Fruit fly (Drosophila melanogaster) whole organism, embryonic: ENCODE results near the gene r2d2.

Experiments used
- Ada2b ChIP-seq: fragments of 200-800 bp; sonication (Bioruptor generic); IDR thresholded peaks from 2 replicates; pipeline ENCODE4 v1.3.6; 2022; ENCODE audit warnings: missing biosample characterization, missing genetic modification characterization
- Adf1 ChIP-seq: fragments of 200-800 bp; sonication (Bioruptor generic); IDR thresholded peaks from 2 replicates; pipeline ENCODE4 v1.3.6; 2022; ENCODE audit warnings: missing biosample characterization, missing genetic modification characterization
- Blimp-1 ChIP-seq: fragments of 200-800 bp; sonication (Bioruptor generic); optimal IDR thresholded peaks from 3 replicates; lab custom pipeline; 2018; ENCODE audit warnings: missing biosample characterization, missing genetic modification characterization, mild to moderate bottlenecking, moderate library complexity, missing genetic modification reagents
- CG10366 ChIP-seq: fragments of 200-800 bp; sonication (Bioruptor generic); IDR thresholded peaks from 2 replicates; pipeline ENCODE4 v1.3.6; 2022; ENCODE audit warnings: missing biosample characterization, missing genetic modification characterization
- CG10654 ChIP-seq: fragments of 200-800 bp; sonication (Bioruptor generic); optimal IDR thresholded peaks from 2 replicates; lab custom pipeline; 2016; ENCODE audit warnings: missing biosample characterization, missing genetic modification characterization
- CG11398 ChIP-seq: fragments of 200-800 bp; sonication (Bioruptor generic); optimal IDR thresholded peaks from 2 replicates; lab custom pipeline; 2016; ENCODE audit warnings: missing biosample characterization, missing genetic modification characterization
- CG13424 ChIP-seq: fragments of 200-800 bp; sonication (Bioruptor generic); optimal IDR thresholded peaks from 2 replicates; lab custom pipeline; 2019; ENCODE audit warnings: missing biosample characterization, mild to moderate bottlenecking, missing genetic modification characterization, moderate library complexity
- CG13894 ChIP-seq: fragments of 200-800 bp; sonication (Bioruptor generic); optimal IDR thresholded peaks from 3 replicates; lab custom pipeline; 2018; ENCODE audit warnings: missing biosample characterization, mild to moderate bottlenecking, missing genetic modification characterization, moderate library complexity
- CG15011 ChIP-seq: fragments of 200-800 bp; sonication (Bioruptor generic); optimal IDR thresholded peaks from 3 replicates; lab custom pipeline; 2018; ENCODE audit warnings: missing biosample characterization, mild to moderate bottlenecking, missing genetic modification characterization
- CG15514 ChIP-seq: fragments of 200-800 bp; sonication (Bioruptor generic); optimal IDR thresholded peaks from 3 replicates; lab custom pipeline; 2017; ENCODE audit warnings: missing biosample characterization, missing genetic modification characterization, mild to moderate bottlenecking, moderate library complexity, missing genetic modification reagents
- CG15601 ChIP-seq: fragments of 200-800 bp; sonication (Bioruptor generic); optimal IDR thresholded peaks from 3 replicates; lab custom pipeline; 2019; ENCODE audit warnings: missing biosample characterization, mild to moderate bottlenecking, missing genetic modification characterization, moderate library complexity
- CG1602 ChIP-seq: fragments of 200-800 bp; sonication (Bioruptor generic); optimal IDR thresholded peaks from 3 replicates; lab custom pipeline; 2016; ENCODE audit warnings: missing biosample characterization, missing genetic modification characterization
- CG17359 ChIP-seq: fragments of 200-800 bp; sonication (Bioruptor generic); optimal IDR thresholded peaks from 3 replicates; lab custom pipeline; 2018; ENCODE audit warnings: missing biosample characterization, mild to moderate bottlenecking, missing genetic modification characterization, moderate library complexity
- CG31388 ChIP-seq: fragments of 200-800 bp; sonication (Bioruptor generic); optimal IDR thresholded peaks from 2 replicates; lab custom pipeline; 2016; ENCODE audit warnings: missing biosample characterization, missing genetic modification characterization
- CG42726 ChIP-seq: fragments of 200-800 bp; sonication (Bioruptor generic); IDR thresholded peaks from 2 replicates; pipeline ENCODE4 v1.3.6; 2022; ENCODE audit warnings: missing biosample characterization, missing genetic modification characterization; ENCODE audit not compliant: partially characterized antibody
- CG4360 ChIP-seq: fragments of 200-800 bp; sonication (Bioruptor generic); IDR thresholded peaks from 2 replicates; pipeline ENCODE4 v1.3.6; 2022; ENCODE audit warnings: missing biosample characterization, missing genetic modification characterization
- CG6791 ChIP-seq: fragments of 200-800 bp; sonication (Bioruptor generic); IDR thresholded peaks from 3 replicates; pipeline ENCODE4 v1.3.6; 2022; ENCODE audit warnings: missing biosample characterization, missing genetic modification characterization; ENCODE audit not compliant: partially characterized antibody
- CG9437 ChIP-seq: fragments of 200-800 bp; sonication (Bioruptor generic); optimal IDR thresholded peaks from 2 replicates; lab custom pipeline; 2018; ENCODE audit warnings: missing biosample characterization, mild to moderate bottlenecking, missing genetic modification characterization
- CG9727 ChIP-seq: fragments of 200-800 bp; sonication (Bioruptor generic); optimal IDR thresholded peaks from 3 replicates; lab custom pipeline; 2017; ENCODE audit warnings: missing biosample characterization, mild to moderate bottlenecking, missing genetic modification characterization
- CkIIα-i1 ChIP-seq: fragments of 200-800 bp; sonication (Bioruptor generic); IDR thresholded peaks from 2 replicates; pipeline ENCODE4 v1.3.6; 2022; ENCODE audit warnings: missing biosample characterization, missing genetic modification characterization
- Dad ChIP-seq: fragments of 200-800 bp; sonication (Bioruptor generic); optimal IDR thresholded peaks from 3 replicates; lab custom pipeline; 2016; ENCODE audit warnings: missing biosample characterization, missing genetic modification characterization
- Dref ChIP-seq: fragments of 200-800 bp; sonication (Bioruptor generic); IDR thresholded peaks from 2 replicates; pipeline ENCODE4 v1.3.6; 2022; ENCODE audit warnings: missing biosample characterization, missing genetic modification characterization
- H15 ChIP-seq: fragments of 200-800 bp; sonication (Bioruptor generic); IDR thresholded peaks from 3 replicates; pipeline ENCODE4 v1.3.6; 2022; ENCODE audit warnings: missing biosample characterization, missing genetic modification characterization
- HLH4C ChIP-seq: fragments of 200-800 bp; sonication (Bioruptor generic); IDR thresholded peaks from 3 replicates; pipeline ENCODE4 v1.3.6; 2022; ENCODE audit warnings: missing biosample characterization, missing genetic modification characterization; ENCODE audit not compliant: partially characterized antibody
- Hmx ChIP-seq: fragments of 200-800 bp; sonication (Bioruptor generic); optimal IDR thresholded peaks from 2 replicates; lab custom pipeline; 2016; ENCODE audit warnings: missing biosample characterization, missing genetic modification characterization
- Hr39 ChIP-seq: fragments of >200 bp; optimal IDR thresholded peaks from 2 replicates; lab custom pipeline; 2017
- MTF-1 ChIP-seq: fragments of 200-800 bp; sonication (Bioruptor generic); optimal IDR thresholded peaks from 2 replicates; lab custom pipeline; 2018; ENCODE audit warnings: missing biosample characterization, mild to moderate bottlenecking, missing genetic modification characterization, borderline replicate concordance
- Med ChIP-seq: fragments of 200-800 bp; sonication (Bioruptor generic); peaks from one replicate; lab custom pipeline; 2016; ENCODE audit warnings: missing biosample characterization, missing genetic modification characterization, mild to moderate bottlenecking, inconsistent platforms, moderate library complexity
- Meics ChIP-seq: fragments of 200-800 bp; sonication (Bioruptor generic); optimal IDR thresholded peaks from 2 replicates; lab custom pipeline; 2017; ENCODE audit warnings: missing biosample characterization, mild to moderate bottlenecking, missing genetic modification characterization
- NFAT ChIP-seq: fragments of 200-800 bp; sonication (Bioruptor generic); IDR thresholded peaks from 2 replicates; pipeline ENCODE4 v1.3.6; 2022; ENCODE audit warnings: missing biosample characterization, missing genetic modification characterization
- YL-1 ChIP-seq: fragments of 200-800 bp; sonication (Bioruptor generic); optimal IDR thresholded peaks from 3 replicates; lab custom pipeline; 2017; ENCODE audit warnings: missing biosample characterization, mild to moderate bottlenecking, missing genetic modification characterization
- bcd ChIP-seq: fragments of 200-800 bp; sonication (Bioruptor generic); optimal IDR thresholded peaks from 2 replicates; lab custom pipeline; 2017; ENCODE audit warnings: missing biosample characterization, mild to moderate bottlenecking, missing genetic modification characterization
- dan ChIP-seq: fragments of 200-800 bp; sonication (Bioruptor generic); IDR thresholded peaks from 2 replicates; pipeline ENCODE4 v1.3.6; 2022; ENCODE audit warnings: missing biosample characterization, missing genetic modification characterization
- dati ChIP-seq: fragments of 200-800 bp; sonication (Bioruptor generic); IDR thresholded peaks from 2 replicates; pipeline ENCODE4 v1.3.6; 2022; ENCODE audit warnings: missing biosample characterization, missing genetic modification characterization
- dmrt99B ChIP-seq: fragments of 200-800 bp; sonication (Bioruptor generic); optimal IDR thresholded peaks from 2 replicates; lab custom pipeline; 2018; ENCODE audit warnings: missing biosample characterization, mild to moderate bottlenecking, missing genetic modification characterization, moderate library complexity
- exex ChIP-seq: fragments of 200-800 bp; sonication (Bioruptor generic); optimal IDR thresholded peaks from 4 replicates; lab custom pipeline; 2018; ENCODE audit warnings: missing biosample characterization, mild to moderate bottlenecking, missing genetic modification characterization, moderate library complexity
- fu2 ChIP-seq: fragments of 200-800 bp; sonication (Bioruptor generic); optimal IDR thresholded peaks from 2 replicates; lab custom pipeline; 2016; ENCODE audit warnings: missing biosample characterization, missing genetic modification characterization
- jing ChIP-seq: fragments of 200-800 bp; sonication (Bioruptor generic); optimal IDR thresholded peaks from 2 replicates; lab custom pipeline; 2018; ENCODE audit warnings: missing biosample characterization, mild to moderate bottlenecking, missing genetic modification characterization
- kah ChIP-seq: fragments of 200-800 bp; sonication (Bioruptor generic); optimal IDR thresholded peaks from 2 replicates; lab custom pipeline; 2018; ENCODE audit warnings: missing biosample characterization, mild to moderate bottlenecking, missing genetic modification characterization
- knrl ChIP-seq: fragments of 200-800 bp; sonication (Bioruptor generic); IDR thresholded peaks from 3 replicates; pipeline ENCODE4 v1.3.6; 2022; ENCODE audit warnings: missing biosample characterization, missing genetic modification characterization; ENCODE audit not compliant: partially characterized antibody
- psq ChIP-seq: fragments of 200-800 bp; sonication (Bioruptor generic); optimal IDR thresholded peaks from 2 replicates; lab custom pipeline; 2017; ENCODE audit warnings: missing biosample characterization, missing genetic modification characterization
- ro ChIP-seq: fragments of 200-800 bp; sonication (Bioruptor generic); IDR thresholded peaks from 2 replicates; pipeline ENCODE4 v1.3.6; 2022; ENCODE audit warnings: missing biosample characterization, missing genetic modification characterization
- run ChIP-seq: fragments of 200-800 bp; sonication (Bioruptor generic); optimal IDR thresholded peaks from 3 replicates; lab custom pipeline; 2018; ENCODE audit warnings: missing biosample characterization, mild to moderate bottlenecking, missing genetic modification characterization
- sens ChIP-seq: fragments of 200-800 bp; sonication (Bioruptor generic); peaks from one replicate; lab custom pipeline; 2016; ENCODE audit warnings: missing biosample characterization, missing genetic modification characterization
- tap ChIP-seq: fragments of 200-800 bp; optimal IDR thresholded peaks from 3 replicates; lab custom pipeline; 2019; ENCODE audit warnings: missing biosample characterization, mild to moderate bottlenecking, missing genetic modification characterization, moderate library complexity
- tgo ChIP-seq: fragments of 200-800 bp; sonication (Bioruptor generic); IDR thresholded peaks from 3 replicates; pipeline ENCODE4 v1.3.6; 2022; ENCODE audit warnings: missing biosample characterization, missing genetic modification characterization
- toy ChIP-seq: fragments of 200-800 bp; sonication (Bioruptor generic); IDR thresholded peaks from 2 replicates; pipeline ENCODE4 v1.3.6; 2022; ENCODE audit warnings: missing biosample characterization, missing genetic modification characterization
- vvl ChIP-seq: fragments of 200-800 bp; sonication (Bioruptor generic); IDR thresholded peaks from 2 replicates; pipeline ENCODE4 v1.3.6; 2022; ENCODE audit warnings: missing biosample characterization, missing genetic modification characterization
- zen2 ChIP-seq: fragments of 200-800 bp; sonication (Bioruptor generic); IDR thresholded peaks from 3 replicates; pipeline ENCODE4 v1.3.6; 2022; ENCODE audit warnings: missing biosample characterization, missing genetic modification characterization; ENCODE audit not compliant: partially characterized antibody
- zfh1 ChIP-seq: fragments of 200-800 bp; sonication (Bioruptor generic); IDR thresholded peaks from 3 replicates; pipeline ENCODE4 v1.3.6; 2022; ENCODE audit warnings: missing biosample characterization, missing genetic modification characterization

Gene r2d2

DNA sequence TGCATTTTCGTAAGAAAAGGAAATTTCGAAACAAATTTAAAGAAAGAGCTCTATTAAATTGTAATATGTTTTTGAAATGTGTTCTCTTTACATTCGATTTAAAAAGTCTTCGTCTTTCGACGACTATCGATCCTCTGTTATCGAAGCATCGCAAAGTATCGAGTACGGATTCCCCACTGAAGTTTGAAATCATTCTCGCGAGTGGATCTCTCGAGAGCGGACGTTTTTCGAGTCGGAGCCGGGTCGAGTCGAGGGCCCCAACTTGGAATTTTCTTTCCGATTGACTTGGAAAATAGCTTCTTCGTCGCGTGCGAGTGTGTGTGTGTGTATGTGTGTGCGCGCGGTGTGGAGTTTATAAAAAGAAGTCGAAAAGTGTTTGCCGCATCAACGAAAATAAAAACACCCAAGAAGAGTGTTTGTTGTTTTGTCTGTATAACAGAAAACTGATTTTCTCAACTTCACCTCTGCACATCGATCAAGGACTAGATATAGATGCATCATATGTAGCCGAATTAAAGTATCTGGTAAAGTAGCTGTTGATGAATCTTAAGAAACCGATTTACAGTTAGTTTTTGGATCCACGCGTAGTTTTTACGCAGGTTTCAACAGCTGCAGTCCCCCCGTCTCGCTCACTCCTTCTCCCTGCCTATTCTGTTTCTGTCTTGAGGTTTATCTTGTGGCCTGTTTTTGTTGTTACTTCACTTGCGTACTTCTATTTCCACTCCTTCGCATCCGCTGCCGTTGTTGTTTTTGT lies 11.5 kb downstream of the r2d2 start, which contains the start of gene LanB1 (continued):
- no peak for TF ChIP-seq CG15514 (GFP tag; lab: Kevin White, UChicago)
- TF ChIP-seq sens (GFP tag; lab: Kevin White, UChicago): peak; percentile 73
- TF ChIP-seq ro: no peak
- TF ChIP-seq tap (tag; lab: Kevin White, UChicago): no peak
- no peak for TF ChIP-seq dati (GFP tag; lab: Robert Waterston, UW)
- peak; percentile 61; the same call in 2 of the 3 replicates for TF ChIP-seq CG6791 (GFP tag; lab: Robert Waterston, UW)
- TF ChIP-seq CG1602 (GFP tag; lab: Kevin White, UChicago): no peak
- TF ChIP-seq Blimp-1 (GFP tag; lab: Kevin White, UChicago): no peak
- TF ChIP-seq Hmx (GFP tag; lab: Kevin White, UChicago): no peak
- no peak for TF ChIP-seq Adf1
- no peak for TF ChIP-seq dan
- peak; percentile 52 for TF ChIP-seq CG13894
- peak; percentile 61; the same call in 1 of the 3 replicates for TF ChIP-seq HLH4C
- TF ChIP-seq run (tag; lab: Kevin White, UChicago): no peak
- no peak for TF ChIP-seq CG13424
- TF ChIP-seq jing: no peak
- TF ChIP-seq CG10654 (GFP tag; lab: Kevin White, UChicago): no peak
- peak; percentile 45 for TF ChIP-seq MTF-1 (GFP tag; lab: Kevin White, UChicago)
- no peak for TF ChIP-seq CkIIα-i1
- TF ChIP-seq exex (tag; lab: Kevin White, UChicago): no peak
- peak; percentile 75 for TF ChIP-seq Med
- peak; percentile 7 for TF ChIP-seq YL-1 (GFP tag; lab: Kevin White, UChicago)
- TF ChIP-seq tgo (GFP tag; lab: Robert Waterston, UW): no peak
- no peak for TF ChIP-seq CG15011 (GFP tag; lab: Kevin White, UChicago)
- TF ChIP-seq CG17359 (tag; lab: Kevin White, UChicago): peak; percentile 39
- no peak; the same call in 2 of the 3 replicates for TF ChIP-seq knrl (GFP tag; lab: Robert Waterston, UW)
- TF ChIP-seq Meics (GFP tag; lab: Kevin White, UChicago): no peak
- TF ChIP-seq CG15601 (tag; lab: Kevin White, UChicago): no peak
- no peak for TF ChIP-seq H15 (GFP tag; lab: Robert Waterston, UW)
- TF ChIP-seq psq (GFP tag; lab: Kevin White, UChicago): peak; percentile 37
- no peak for TF ChIP-seq CG11398 (GFP tag; lab: Kevin White, UChicago)
- TF ChIP-seq toy (GFP tag; lab: Robert Waterston, UW): no peak
- no peak for TF ChIP-seq dmrt99B (tag; lab: Kevin White, UChicago)
- TF ChIP-seq CG10366 (GFP tag; lab: Robert Waterston, UW): no peak
- TF ChIP-seq fu2 (GFP tag; lab: Kevin White, UChicago): no peak
- no peak; the same call in 2 of the 3 replicates for TF ChIP-seq zfh1 (GFP tag; lab: Robert Waterston, UW)
- peak; percentile 73 for TF ChIP-seq kah
- no peak for TF ChIP-seq Hr39 (lab: Kevin White, UChicago)
- TF ChIP-seq zen2 (GFP tag; lab: Robert Waterston, UW): peak; percentile 61
- TF ChIP-seq Dref: peak; percentile 69
- peak; percentile 59 for TF ChIP-seq NFAT (GFP tag; lab: Robert Waterston, UW)
- no peak for TF ChIP-seq Ada2b
- TF ChIP-seq bcd (GFP tag; lab: Kevin White, UChicago): no peak
- peak; percentile 68; the same call in 1 of the 2 replicates for TF ChIP-seq CG42726
- TF ChIP-seq vvl: peak; percentile 47; the same call in 1 of the 2 replicates
- TF ChIP-seq Dad (GFP tag; lab: Kevin White, UChicago): peak; percentile 19
- TF ChIP-seq CG9437: no peak
- TF ChIP-seq CG9727 (GFP tag; lab: Kevin White, UChicago): no peak
- no peak for TF ChIP-seq CG31388
- TF ChIP-seq CG4360 (GFP tag; lab: Robert Waterston, UW): peak; percentile 97
